Worm (Caenorhabditis elegans): ENCODE data around the gene srbc-57.
A peak's percentile ranks its signal among the peaks of the same experiment; 100 is the strongest.

Gene srbc-57

ce11 chrV:443193-443592, 25.2 kb downstream of the srbc-57 start, which contains the start of gene srh-33:
Gene srh-33, minus strand, starts transcription at chrV:443293.
- no peak for TF ChIP-seq nhr-10 (tag; optimal IDR thresholded peaks at IDR 0.05)
- TF ChIP-seq dmd-6 (GFP tag; IDR thresholded peaks at IDR 0.05) = no peak
- TF ChIP-seq lin-13 (GFP tag; optimal IDR thresholded peaks at IDR 0.05) = no peak
- TF ChIP-seq set-16 (GFP tag; IDR thresholded peaks at IDR 0.05) = no peak
- TF ChIP-seq egl-43 (GFP tag; IDR thresholded peaks at IDR 0.05) = no peak
- no peak for TF ChIP-seq madf-9 (GFP tag; conservative IDR thresholded peaks at IDR 0.05)
- no peak for TF ChIP-seq nhr-76 (tag; optimal IDR thresholded peaks at IDR 0.05)
- no peak for TF ChIP-seq php-3 (GFP tag; IDR thresholded peaks at IDR 0.05)
- no peak for TF ChIP-seq lim-7 (GFP tag; IDR thresholded peaks at IDR 0.05)
- TF ChIP-seq lin-39 (tag; optimal IDR thresholded peaks at IDR 0.05) = no peak
- no peak for TF ChIP-seq fkh-10 (GFP tag; optimal IDR thresholded peaks at IDR 0.05)
- TF ChIP-seq ceh-82 (tag; optimal IDR thresholded peaks at IDR 0.05) = no peak
- TF ChIP-seq ceh-20 (GFP tag; IDR thresholded peaks at IDR 0.05) = no peak
- TF ChIP-seq nhr-48 (tag; optimal IDR thresholded peaks at IDR 0.05) = no peak
- TF ChIP-seq lin-38 (GFP tag; IDR thresholded peaks at IDR 0.05) = no peak
- TF ChIP-seq ces-1 (GFP tag; optimal IDR thresholded peaks at IDR 0.05) = no peak
- TF ChIP-seq spr-1 (tag; optimal IDR thresholded peaks at IDR 0.05) = no peak
- no peak for TF ChIP-seq ceh-28 (tag; optimal IDR thresholded peaks at IDR 0.05)
- TF ChIP-seq nhr-77 (tag; optimal IDR thresholded peaks at IDR 0.05) = no peak

- no peak for TF ChIP-seq nhr-48 (tag; optimal IDR thresholded peaks at IDR 0.05)
- TF ChIP-seq zip-2 (tag; optimal IDR thresholded peaks at IDR 0.05) = no peak
- peak; percentile 13 for TF ChIP-seq aha-1 (tag)
- TF ChIP-seq snpc-4 (tag; optimal IDR thresholded peaks at IDR 0.05) = no peak
- TF ChIP-seq ceh-32 (tag; optimal IDR thresholded peaks at IDR 0.05; ENCODE audit: poor library complexity) = no peak
These were observed 27.4 kb downstream of the srbc-57 start, which contains the start of gene B0554.7 for ce11 chrV:440923-441322. Gene B0554.7, minus strand, starts transcription at chrV:441023.

- TF ChIP-seq snpc-4 (tag; optimal IDR thresholded peaks at IDR 0.05) = no peak
- peak in 1 of 2 experiments; percentile 90 for TF ChIP-seq unc-62 (GFP tag; optimal IDR thresholded peaks at IDR 0.05 in 1 of 2)
- no peak for TF ChIP-seq unc-62 (tag; optimal IDR thresholded peaks at IDR 0.05)
- peak; percentile 92 for TF ChIP-seq aha-1 (tag)
These were observed 29.1 kb downstream of the srbc-57 start for ce11 chrV:439183-439749.

- TF ChIP-seq attf-4 (tag; optimal IDR thresholded peaks at IDR 0.05) = no peak
- no peak for TF ChIP-seq ceh-44 (GFP tag; IDR thresholded peaks at IDR 0.05)
- TF ChIP-seq daf-8 (GFP tag; IDR thresholded peaks at IDR 0.05) = no peak
- TF ChIP-seq zfp-2 (tag; optimal IDR thresholded peaks at IDR 0.05) = no peak
- no peak for TF ChIP-seq lir-3 (tag; optimal IDR thresholded peaks at IDR 0.05)
- TF ChIP-seq dpl-1 (GFP tag; optimal IDR thresholded peaks at IDR 0.05) = no peak
- no peak for TF ChIP-seq nhr-76 (tag; optimal IDR thresholded peaks at IDR 0.05)
- no peak for TF ChIP-seq ama-1 (optimal IDR thresholded peaks at IDR 0.05)
- TF ChIP-seq nhr-41 (GFP tag; IDR thresholded peaks at IDR 0.05) = no peak
- no peak for TF ChIP-seq T20F7.1 (GFP tag; optimal IDR thresholded peaks at IDR 0.05)
- TF ChIP-seq pha-4 (GFP tag; IDR thresholded peaks at IDR 0.05) = no peak
- no peak for TF ChIP-seq pha-4 (tag; optimal IDR thresholded peaks at IDR 0.05)
- TF ChIP-seq F10B5.3 (tag; optimal IDR thresholded peaks at IDR 0.05) = no peak
These were observed 30.3 kb downstream of the srbc-57 start, which contains the start of gene B0554.1 for ce11 chrV:438094-438493. Gene B0554.1, plus strand, starts transcription at chrV:438394.

- TF ChIP-seq tag-97 (GFP tag; IDR thresholded peaks at IDR 0.05) (no peak), lin-39 (tag; optimal IDR thresholded peaks at IDR 0.05) (no peak), F44E2.7 (GFP tag; IDR thresholded peaks at IDR 0.05) (no peak), zfp-3 (GFP tag; conservative IDR thresholded peaks at IDR 0.05) (no peak), daf-16 (GFP tag; optimal IDR thresholded peaks at IDR 0.05) (no peak), daf-16 (tag; optimal IDR thresholded peaks at IDR 0.05) (no peak), daf-19 (GFP tag; conservative IDR thresholded peaks at IDR 0.05) (no peak), lim-7 (GFP tag; IDR thresholded peaks at IDR 0.05) (no peak), F37D6.2 (tag; optimal IDR thresholded peaks at IDR 0.05) (no peak), lin-29 (GFP tag; IDR thresholded peaks at IDR 0.05) (no peak)
These were observed 34.5 kb downstream of the srbc-57 start, which contains the start of gene B0554.2 for ce11 chrV:433898-434297. Gene B0554.2, plus strand, starts transcription at chrV:434198.
